Fruit fly (Drosophila melanogaster) whole organism, embryonic: Measurements from ENCODE around the gene f-cup.
A peak's percentile ranks its signal among the peaks of the same experiment; 100 is the strongest.

Experiments
- ATbp ChIP-seq: fragments of 200-800 bp; sonication (Bioruptor generic); optimal IDR thresholded peaks from 2 replicates; lab custom pipeline; 2017; ENCODE audit warnings: missing biosample characterization, mild to moderate bottlenecking, missing genetic modification characterization, missing genetic modification reagents
- Atf6 ChIP-seq: fragments of 200-800 bp; sonication (Bioruptor generic); IDR thresholded peaks from 2 replicates; pipeline ENCODE4 v1.3.6; 2022; ENCODE audit warnings: missing biosample characterization, missing genetic modification characterization
- B-H2 ChIP-seq: fragments of 200-800 bp; sonication (Bioruptor generic); optimal IDR thresholded peaks from 2 replicates; lab custom pipeline; 2018; ENCODE audit warnings: missing biosample characterization, mild to moderate bottlenecking, missing genetic modification characterization
- Blimp-1 ChIP-seq: fragments of 200-800 bp; sonication (Bioruptor generic); optimal IDR thresholded peaks from 3 replicates; lab custom pipeline; 2018; ENCODE audit warnings: missing biosample characterization, missing genetic modification characterization, mild to moderate bottlenecking, moderate library complexity, missing genetic modification reagents
- CG10431 ChIP-seq: fragments of 200-800 bp; sonication (Bioruptor generic); optimal IDR thresholded peaks from 3 replicates; lab custom pipeline; 2018; ENCODE audit warnings: missing biosample characterization, mild to moderate bottlenecking, missing genetic modification characterization
- CG10654 ChIP-seq: fragments of 200-800 bp; sonication (Bioruptor generic); optimal IDR thresholded peaks from 2 replicates; lab custom pipeline; 2016; ENCODE audit warnings: missing biosample characterization, missing genetic modification characterization
- CG11093 ChIP-seq: fragments of 200-800 bp; sonication (Bioruptor generic); IDR thresholded peaks from 3 replicates; pipeline ENCODE4 v1.3.6; 2022; ENCODE audit warnings: missing biosample characterization, missing genetic modification characterization
- CG11456 ChIP-seq: fragments of 200-800 bp; sonication (Bioruptor generic); IDR thresholded peaks from 3 replicates; pipeline ENCODE4 v1.3.6; 2022; ENCODE audit warnings: missing biosample characterization, missing genetic modification characterization
- CG13775 ChIP-seq: fragments of 200-800 bp; sonication (Bioruptor generic); optimal IDR thresholded peaks from 3 replicates; lab custom pipeline; 2017; ENCODE audit warnings: missing biosample characterization, mild to moderate bottlenecking, missing genetic modification characterization
- CG14667 ChIP-seq: fragments of 200-800 bp; sonication (Bioruptor generic); IDR thresholded peaks from 2 replicates; pipeline ENCODE4 v1.3.6; 2022; ENCODE audit warnings: missing biosample characterization, missing genetic modification characterization
- CG14965 ChIP-seq: fragments of 200-800 bp; sonication (Bioruptor generic); optimal IDR thresholded peaks from 2 replicates; lab custom pipeline; 2016; ENCODE audit warnings: missing biosample characterization, missing genetic modification characterization, borderline replicate concordance
- CG1647 ChIP-seq: fragments of 200-800 bp; sonication (Bioruptor generic); optimal IDR thresholded peaks from 3 replicates; lab custom pipeline; 2016; ENCODE audit warnings: missing biosample characterization, missing genetic modification characterization
- CG17328 ChIP-seq: fragments of 200-800 bp; sonication (Bioruptor generic); IDR thresholded peaks from 2 replicates; pipeline ENCODE4 v1.3.6; 2022; ENCODE audit warnings: missing biosample characterization, missing genetic modification characterization
- CG17359 ChIP-seq: fragments of 200-800 bp; sonication (Bioruptor generic); optimal IDR thresholded peaks from 3 replicates; lab custom pipeline; 2018; ENCODE audit warnings: missing biosample characterization, mild to moderate bottlenecking, missing genetic modification characterization, moderate library complexity
- CG17829 ChIP-seq: fragments of 200-800 bp; optimal IDR thresholded peaks from 2 replicates; lab custom pipeline; 2019; ENCODE audit warnings: missing biosample characterization, mild to moderate bottlenecking, missing genetic modification characterization, moderate library complexity
- CG3281 ChIP-seq: fragments of 200-800 bp; sonication (Bioruptor generic); optimal IDR thresholded peaks from 3 replicates; lab custom pipeline; 2017; ENCODE audit warnings: missing biosample characterization, mild to moderate bottlenecking, missing genetic modification characterization
- CG3995 ChIP-seq: fragments of 200-800 bp; sonication (Bioruptor generic); optimal IDR thresholded peaks from 3 replicates; lab custom pipeline; 2016; ENCODE audit warnings: missing biosample characterization, missing genetic modification characterization
- CG4617 ChIP-seq: fragments of 200-800 bp; sonication (Bioruptor generic); optimal IDR thresholded peaks from 3 replicates; lab custom pipeline; 2016; ENCODE audit warnings: missing biosample characterization, missing genetic modification characterization, borderline replicate concordance
- CG5180 ChIP-seq: fragments of 200-800 bp; sonication (Bioruptor generic); optimal IDR thresholded peaks from 3 replicates; lab custom pipeline; 2017; ENCODE audit warnings: missing biosample characterization, missing genetic modification characterization, mild to moderate bottlenecking, moderate library complexity, missing genetic modification reagents
- CG6654 ChIP-seq: fragments of 200-800 bp; sonication (Bioruptor generic); optimal IDR thresholded peaks from 2 replicates; lab custom pipeline; 2017; ENCODE audit warnings: missing biosample characterization, mild to moderate bottlenecking, missing genetic modification characterization
- CG6683 ChIP-seq: fragments of 200-800 bp; sonication (Bioruptor generic); optimal IDR thresholded peaks from 2 replicates; lab custom pipeline; 2017; ENCODE audit warnings: missing biosample characterization, mild to moderate bottlenecking, missing genetic modification characterization, missing genetic modification reagents
- CG6854 ChIP-seq: fragments of 200-800 bp; sonication (Bioruptor generic); optimal IDR thresholded peaks from 3 replicates; lab custom pipeline; 2017; ENCODE audit warnings: missing biosample characterization, mild to moderate bottlenecking, missing genetic modification characterization
- CG7271 ChIP-seq: fragments of 200-800 bp; sonication (Bioruptor generic); optimal IDR thresholded peaks from 2 replicates; lab custom pipeline; 2018; ENCODE audit warnings: missing biosample characterization, mild to moderate bottlenecking, missing genetic modification characterization, moderate library complexity
- CG7372 ChIP-seq: fragments of 200-800 bp; sonication (Bioruptor generic); IDR thresholded peaks from 2 replicates; pipeline ENCODE4 v1.3.6; 2022; ENCODE audit warnings: missing biosample characterization, missing genetic modification characterization
- CG8478 ChIP-seq: fragments of >200 bp; optimal IDR thresholded peaks from 2 replicates; lab custom pipeline; 2018
- CHES-1-like ChIP-seq: fragments of 200-800 bp; sonication (Bioruptor generic); optimal IDR thresholded peaks from 2 replicates; lab custom pipeline; 2016; ENCODE audit warnings: missing biosample characterization, missing genetic modification characterization
- CTCF ChIP-seq: fragments of 200-800 bp; sonication (Bioruptor generic); optimal IDR thresholded peaks from 2 replicates; lab custom pipeline; 2017; ENCODE audit warnings: missing biosample characterization, mild to moderate bottlenecking, missing genetic modification characterization, moderate library complexity
- E2f2 ChIP-seq: fragments of 200-800 bp; sonication (Bioruptor generic); IDR thresholded peaks from 2 replicates; pipeline ENCODE4 v1.3.6; 2022; ENCODE audit warnings: missing biosample characterization, missing genetic modification characterization
- Jarid2 ChIP-seq: fragments of 200-800 bp; sonication (Bioruptor generic); optimal IDR thresholded peaks from 3 replicates; lab custom pipeline; 2017; ENCODE audit warnings: mild to moderate bottlenecking, missing biosample characterization, missing genetic modification reagents, missing genetic modification characterization
- Kr ChIP-seq: fragments of 200-800 bp; sonication (Bioruptor generic); optimal IDR thresholded peaks from 2 replicates; lab custom pipeline; 2017; ENCODE audit warnings: missing biosample characterization, mild to moderate bottlenecking, missing genetic modification characterization
- Myb ChIP-seq: fragments of 200-800 bp; sonication (Bioruptor generic); optimal IDR thresholded peaks from 2 replicates; lab custom pipeline; 2016; ENCODE audit warnings: missing biosample characterization, missing genetic modification characterization
- PHDP ChIP-seq: fragments of 200-800 bp; sonication (Bioruptor generic); optimal IDR thresholded peaks from 3 replicates; lab custom pipeline; 2018; ENCODE audit warnings: missing biosample characterization, mild to moderate bottlenecking, missing genetic modification characterization, moderate library complexity
- Sin3A ChIP-seq: fragments of >200 bp; optimal IDR thresholded peaks from 2 replicates; lab custom pipeline; 2018
- Taf1 ChIP-seq: fragments of 200-800 bp; sonication (Bioruptor generic); IDR thresholded peaks from 2 replicates; pipeline ENCODE4 v1.3.6; 2022; ENCODE audit warnings: missing biosample characterization, missing genetic modification characterization
- Xrp1 ChIP-seq: fragments of 200-800 bp; sonication (Bioruptor generic); IDR thresholded peaks from 2 replicates; pipeline ENCODE4 v1.3.6; 2022; ENCODE audit warnings: missing biosample characterization, missing genetic modification characterization
- YL-1 ChIP-seq: fragments of 200-800 bp; sonication (Bioruptor generic); optimal IDR thresholded peaks from 3 replicates; lab custom pipeline; 2017; ENCODE audit warnings: missing biosample characterization, mild to moderate bottlenecking, missing genetic modification characterization
- br ChIP-seq: fragments of >200 bp; optimal IDR thresholded peaks from 2 replicates; lab custom pipeline; 2017
- dimm ChIP-seq: fragments of 200-800 bp; sonication (Bioruptor generic); IDR thresholded peaks from 2 replicates; pipeline ENCODE4 v1.3.6; 2022; ENCODE audit warnings: missing biosample characterization, missing genetic modification characterization
- emc ChIP-seq: fragments of 200-800 bp; sonication (Bioruptor generic); optimal IDR thresholded peaks from 2 replicates; lab custom pipeline; 2016; ENCODE audit warnings: missing biosample characterization, missing genetic modification characterization
- insv ChIP-seq, 2 experiments: fragments of 200-800 bp; sonication (Bioruptor generic); optimal IDR thresholded peaks; 3 replicates each; lab custom pipeline; 2016 to 2018; ENCODE audit warnings: missing biosample characterization in 2 of 2, missing genetic modification characterization in 2 of 2
- lilli ChIP-seq: fragments of 200-800 bp; sonication (Bioruptor generic); optimal IDR thresholded peaks from 3 replicates; lab custom pipeline; 2016; ENCODE audit warnings: missing biosample characterization, missing genetic modification characterization
- nerfin-2 ChIP-seq: fragments of 200-800 bp; sonication (Bioruptor generic); IDR thresholded peaks from 2 replicates; pipeline ENCODE4 v1.3.6; 2022; ENCODE audit warnings: missing biosample characterization, missing genetic modification characterization; ENCODE audit not compliant: partially characterized antibody
- peb ChIP-seq: fragments of 200-800 bp; sonication (Bioruptor generic); IDR thresholded peaks from 2 replicates; pipeline ENCODE4 v1.3.6; 2022; ENCODE audit warnings: missing biosample characterization, missing genetic modification characterization
- phol ChIP-seq: fragments of 200-800 bp; sonication (Bioruptor generic); optimal IDR thresholded peaks from 3 replicates; lab custom pipeline; 2018; ENCODE audit warnings: missing biosample characterization, mild to moderate bottlenecking, missing genetic modification characterization, moderate library complexity
- pros ChIP-seq: fragments of 200-800 bp; sonication (Bioruptor generic); optimal IDR thresholded peaks from 3 replicates; lab custom pipeline; 2019; ENCODE audit warnings: missing biosample characterization, mild to moderate bottlenecking, missing genetic modification characterization, moderate library complexity
- schlank ChIP-seq: fragments of 200-800 bp; sonication (Bioruptor generic); optimal IDR thresholded peaks from 2 replicates; lab custom pipeline; 2018; ENCODE audit warnings: missing biosample characterization, mild to moderate bottlenecking, missing genetic modification characterization
- sd ChIP-seq: fragments of 200-800 bp; sonication (Bioruptor generic); optimal IDR thresholded peaks from 3 replicates; lab custom pipeline; 2018; ENCODE audit warnings: missing biosample characterization, mild to moderate bottlenecking, missing genetic modification characterization, moderate library complexity
- sima ChIP-seq: fragments of 200-800 bp; sonication (Bioruptor generic); optimal IDR thresholded peaks from 2 replicates; lab custom pipeline; 2016; ENCODE audit warnings: missing biosample characterization, missing genetic modification characterization
- sisA ChIP-seq: fragments of 200-800 bp; sonication (Bioruptor generic); IDR thresholded peaks from 2 replicates; pipeline ENCODE4 v1.3.6; 2022; ENCODE audit warnings: missing biosample characterization, missing genetic modification characterization
- slbo ChIP-seq: fragments of 200-800 bp; sonication (Bioruptor generic); IDR thresholded peaks from 2 replicates; pipeline ENCODE4 v1.3.6; 2022; ENCODE audit warnings: missing biosample characterization, missing genetic modification characterization
- tio ChIP-seq: fragments of 200-800 bp; sonication (Bioruptor generic); optimal IDR thresholded peaks from 2 replicates; lab custom pipeline; 2017; ENCODE audit warnings: missing biosample characterization, missing genetic modification characterization, inconsistent platforms
- vfl ChIP-seq: fragments of 200-800 bp; sonication (Bioruptor generic); optimal IDR thresholded peaks from 2 replicates; lab custom pipeline; 2016; ENCODE audit warnings: missing biosample characterization, missing genetic modification characterization

f-cup gene

DNA sequence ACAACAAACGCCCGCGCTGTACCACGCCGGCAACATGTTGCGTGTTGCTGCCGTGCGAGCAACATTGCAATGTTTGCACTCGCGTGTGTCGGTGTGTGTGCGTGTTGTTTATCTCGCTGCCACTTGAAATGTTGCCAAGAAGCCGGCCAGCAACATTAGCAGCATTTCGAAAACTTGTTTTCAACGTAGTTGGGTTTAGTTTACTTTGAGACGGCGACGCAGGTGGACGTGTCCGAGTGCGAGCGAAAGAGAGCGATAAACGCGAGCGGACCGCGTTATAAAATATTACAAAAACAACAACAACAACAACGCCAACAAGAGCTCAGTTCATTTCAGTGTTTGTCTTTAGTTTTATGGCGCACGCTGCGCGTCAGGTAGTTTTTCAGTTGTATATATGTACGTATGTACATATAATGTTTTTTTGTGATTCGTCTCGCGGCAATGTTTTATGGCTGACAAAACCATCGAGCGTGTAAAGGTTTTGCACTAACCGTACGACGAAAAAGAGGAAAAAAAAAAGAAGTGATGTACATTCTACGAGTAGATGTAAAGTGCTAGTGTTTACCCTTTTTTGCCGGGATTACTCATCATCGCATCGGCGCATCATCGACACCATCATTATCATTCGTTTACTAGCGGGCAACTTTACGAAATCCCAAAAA is 14.5 kb upstream of the f-cup start, which contains the start of gene kmr (continued):
- TF ChIP-seq CG17328 (peak; percentile 48), CG11093 (GFP tag; lab: Robert Waterston, UW) (no peak), CG17829 (tag; lab: Kevin White, UChicago) (peak; percentile 41), Blimp-1 (GFP tag; lab: Kevin White, UChicago) (peak; percentile 11), sisA (GFP tag; lab: Robert Waterston, UW) (no peak), Atf6 (GFP tag; lab: Robert Waterston, UW) (peak; percentile 27; the same call in 1 of the 2 replicates), dimm (no peak), insv (GFP tag; optimal IDR thresholded peaks at IDR 0.05; lab: Kevin White, UChicago) (no peak), phol (tag; lab: Kevin White, UChicago) (no peak), CG11456 (GFP tag; lab: Robert Waterston, UW) (no peak), CG14667 (GFP tag; lab: Robert Waterston, UW) (no peak), Myb (GFP tag; lab: Kevin White, UChicago) (no peak), br (lab: Kevin White, UChicago) (no peak), CG17359 (tag; lab: Kevin White, UChicago) (peak; percentile 46), CG7271 (tag; lab: Kevin White, UChicago) (peak; percentile 19), CG6854 (peak; percentile 69), vfl (GFP tag; lab: Kevin White, UChicago) (peak; percentile 9), CG6654 (GFP tag; lab: Kevin White, UChicago) (no peak), tio (GFP tag; lab: Kevin White, UChicago) (no peak), emc (no peak), CG13775 (no peak), E2f2 (GFP tag; lab: Robert Waterston, UW) (peak; percentile 12; the same call in 1 of the 2 replicates), nerfin-2 (GFP tag; lab: Robert Waterston, UW) (peak; percentile 14; the same call in 1 of the 2 replicates), Taf1 (GFP tag; lab: Robert Waterston, UW) (no peak), ATbp (GFP tag; lab: Kevin White, UChicago) (peak; percentile 66), CG3995 (GFP tag; lab: Kevin White, UChicago) (no peak), YL-1 (GFP tag; lab: Kevin White, UChicago) (no peak), CG8478 (lab: Kevin White, UChicago) (no peak), CG14965 (GFP tag; lab: Kevin White, UChicago) (no peak), sd (tag; lab: Kevin White, UChicago) (peak; percentile 6), CG1647 (GFP tag; lab: Kevin White, UChicago) (no peak), lilli (GFP tag; lab: Kevin White, UChicago) (peak; percentile 28), CG10654 (GFP tag; lab: Kevin White, UChicago) (no peak), PHDP (tag; lab: Kevin White, UChicago) (peak; percentile 41), Kr (GFP tag; lab: Kevin White, UChicago) (peak; percentile 73), CHES-1-like (GFP tag; lab: Kevin White, UChicago) (no peak), peb (GFP tag; lab: Robert Waterston, UW) (no peak), Sin3A (lab: Kevin White, UChicago) (no peak), slbo (no peak), CG5180 (GFP tag; lab: Kevin White, UChicago) (peak; percentile 47), CG10431 (GFP tag; lab: Kevin White, UChicago) (peak; percentile 29), CG7372 (GFP tag; lab: Robert Waterston, UW) (peak; percentile 18; the same call in 1 of the 2 replicates), CTCF (peak; percentile 37), sima (GFP tag; lab: Kevin White, UChicago) (no peak), CG4617 (GFP tag; lab: Kevin White, UChicago) (no peak), B-H2 (GFP tag; lab: Kevin White, UChicago) (peak; percentile 67), Jarid2 (peak; percentile 98), CG3281 (peak; percentile 59), schlank (no peak), Xrp1 (GFP tag; lab: Robert Waterston, UW) (no peak; the same call in 1 of the 2 replicates), CG6683 (no peak), pros (GFP tag; lab: Kevin White, UChicago) (peak; percentile 72)
